Fruit fly (Drosophila melanogaster) whole organism, embryonic: ENCODE measurements around the gene CG14742.

Source experiments
- B-H2 ChIP-seq: fragments of 200-800 bp; sonication (Bioruptor generic); optimal IDR thresholded peaks from 2 replicates; lab custom pipeline; 2018; ENCODE audit warnings: missing biosample characterization, mild to moderate bottlenecking, missing genetic modification characterization
- CG11093 ChIP-seq: fragments of 200-800 bp; sonication (Bioruptor generic); IDR thresholded peaks from 3 replicates; pipeline ENCODE4 v1.3.6; 2022; ENCODE audit warnings: missing biosample characterization, missing genetic modification characterization
- CG1233 ChIP-seq: fragments of 200-800 bp; sonication (Bioruptor generic); optimal IDR thresholded peaks from 4 replicates; lab custom pipeline; 2018; ENCODE audit warnings: missing biosample characterization, mild to moderate bottlenecking, missing genetic modification characterization
- CG14860 ChIP-seq: fragments of 200-800 bp; sonication (Bioruptor generic); IDR thresholded peaks from 3 replicates; pipeline ENCODE4 v1.3.6; 2022; ENCODE audit warnings: missing biosample characterization, missing genetic modification characterization; ENCODE audit not compliant: partially characterized antibody
- CG16813 ChIP-seq: fragments of 200-800 bp; sonication (Bioruptor generic); IDR thresholded peaks from 3 replicates; pipeline ENCODE4 v1.3.6; 2022; ENCODE audit warnings: missing biosample characterization, missing genetic modification characterization; ENCODE audit not compliant: partially characterized antibody
- CG16863 ChIP-seq: fragments of 200-800 bp; sonication (Bioruptor generic); optimal IDR thresholded peaks from 3 replicates; lab custom pipeline; 2016; ENCODE audit warnings: missing biosample characterization, missing genetic modification characterization
- CG18476 ChIP-seq: fragments of 200-800 bp; sonication (Bioruptor generic); optimal IDR thresholded peaks from 2 replicates; lab custom pipeline; 2016; ENCODE audit warnings: missing biosample characterization, mild to moderate bottlenecking, missing genetic modification characterization
- CG18619 ChIP-seq: fragments of 200-800 bp; sonication (Bioruptor generic); optimal IDR thresholded peaks from 3 replicates; lab custom pipeline; 2017; ENCODE audit warnings: missing biosample characterization, mild to moderate bottlenecking, missing genetic modification characterization
- CG18764 ChIP-seq: fragments of 200-800 bp; sonication (Bioruptor generic); optimal IDR thresholded peaks from 3 replicates; lab custom pipeline; 2016; ENCODE audit warnings: missing biosample characterization, missing genetic modification characterization
- CG3065 ChIP-seq: fragments of 200-800 bp; sonication (Bioruptor generic); optimal IDR thresholded peaks from 2 replicates; lab custom pipeline; 2016; ENCODE audit warnings: missing biosample characterization, missing genetic modification characterization
- CG32772 ChIP-seq: fragments of 200-800 bp; sonication (Bioruptor generic); IDR thresholded peaks from 2 replicates; pipeline ENCODE4 v1.3.6; 2022; ENCODE audit warnings: missing biosample characterization, missing genetic modification characterization
- CG3995 ChIP-seq: fragments of 200-800 bp; sonication (Bioruptor generic); optimal IDR thresholded peaks from 3 replicates; lab custom pipeline; 2016; ENCODE audit warnings: missing biosample characterization, missing genetic modification characterization
- CG4360 ChIP-seq: fragments of 200-800 bp; sonication (Bioruptor generic); IDR thresholded peaks from 2 replicates; pipeline ENCODE4 v1.3.6; 2022; ENCODE audit warnings: missing biosample characterization, missing genetic modification characterization
- CG4404 ChIP-seq: fragments of 200-800 bp; sonication (Bioruptor generic); IDR thresholded peaks from 2 replicates; pipeline ENCODE4 v1.3.6; 2022; ENCODE audit warnings: missing biosample characterization, missing genetic modification characterization
- CG4820 ChIP-seq: fragments of 200-800 bp; sonication (Bioruptor generic); optimal IDR thresholded peaks from 3 replicates; lab custom pipeline; 2016; ENCODE audit warnings: missing biosample characterization, missing genetic modification characterization
- CG6683 ChIP-seq: fragments of 200-800 bp; sonication (Bioruptor generic); optimal IDR thresholded peaks from 2 replicates; lab custom pipeline; 2017; ENCODE audit warnings: missing biosample characterization, mild to moderate bottlenecking, missing genetic modification characterization, missing genetic modification reagents
- CG7786 ChIP-seq: fragments of 200-800 bp; sonication (Bioruptor generic); optimal IDR thresholded peaks from 2 replicates; lab custom pipeline; 2016; ENCODE audit warnings: missing biosample characterization, missing genetic modification characterization
- CG9817 ChIP-seq: fragments of 200-800 bp; sonication (Bioruptor generic); optimal IDR thresholded peaks from 2 replicates; lab custom pipeline; 2018; ENCODE audit warnings: missing biosample characterization, mild to moderate bottlenecking, missing genetic modification characterization, moderate library complexity
- Chrac-16 ChIP-seq: fragments of 200-800 bp; sonication (Bioruptor generic); optimal IDR thresholded peaks from 3 replicates; lab custom pipeline; 2016; ENCODE audit warnings: missing biosample characterization, missing genetic modification characterization
- Elba2 ChIP-seq: fragments of 200-800 bp; sonication (Bioruptor generic); optimal IDR thresholded peaks from 3 replicates; lab custom pipeline; 2016; ENCODE audit warnings: missing biosample characterization, missing genetic modification characterization
- Ets97D ChIP-seq: fragments of 200-800 bp; sonication (Bioruptor generic); optimal IDR thresholded peaks from 3 replicates; lab custom pipeline; 2016; ENCODE audit warnings: missing biosample characterization, missing genetic modification characterization
- H15 ChIP-seq: fragments of 200-800 bp; sonication (Bioruptor generic); IDR thresholded peaks from 3 replicates; pipeline ENCODE4 v1.3.6; 2022; ENCODE audit warnings: missing biosample characterization, missing genetic modification characterization
- HLH4C ChIP-seq: fragments of 200-800 bp; sonication (Bioruptor generic); IDR thresholded peaks from 3 replicates; pipeline ENCODE4 v1.3.6; 2022; ENCODE audit warnings: missing biosample characterization, missing genetic modification characterization; ENCODE audit not compliant: partially characterized antibody
- HmgZ ChIP-seq: fragments of 200-800 bp; sonication (Bioruptor generic); optimal IDR thresholded peaks from 2 replicates; lab custom pipeline; 2018; ENCODE audit warnings: missing biosample characterization, mild to moderate bottlenecking, missing genetic modification characterization
- Hr51 ChIP-seq, 2 experiments: fragments of 200-800 bp; sonication (Bioruptor generic); optimal IDR thresholded peaks; 2 replicates in 1 of 2; 3 replicates in 1 of 2; lab custom pipeline; 2016 to 2018; ENCODE audit warnings: missing biosample characterization in 2 of 2, missing genetic modification characterization in 2 of 2, mild to moderate bottlenecking in 1 of 2, moderate library complexity in 1 of 2
- Lhr ChIP-seq: fragments of 200-800 bp; sonication (Bioruptor generic); optimal IDR thresholded peaks from 3 replicates; lab custom pipeline; 2017; ENCODE audit warnings: mild to moderate bottlenecking, missing biosample characterization, missing genetic modification reagents, missing genetic modification characterization
- Oli ChIP-seq: fragments of 200-800 bp; sonication (Bioruptor generic); optimal IDR thresholded peaks from 2 replicates; lab custom pipeline; 2018; ENCODE audit warnings: missing biosample characterization, mild to moderate bottlenecking, missing genetic modification characterization, moderate library complexity
- Ravus ChIP-seq: fragments of 200-800 bp; sonication (Bioruptor generic); IDR thresholded peaks from 2 replicates; pipeline ENCODE4 v1.3.6; 2022; ENCODE audit warnings: missing biosample characterization, missing genetic modification characterization
- Six4 ChIP-seq: fragments of 200-800 bp; sonication (Bioruptor generic); optimal IDR thresholded peaks from 2 replicates; lab custom pipeline; 2016; ENCODE audit warnings: missing biosample characterization, missing genetic modification characterization
- ab ChIP-seq: fragments of 200-800 bp; sonication (Bioruptor generic); optimal IDR thresholded peaks from 2 replicates; lab custom pipeline; 2016; ENCODE audit warnings: missing biosample characterization, missing genetic modification characterization
- ci ChIP-seq: fragments of 200-800 bp; sonication (Bioruptor generic); IDR thresholded peaks from 3 replicates; pipeline ENCODE4 v1.3.6; 2022; ENCODE audit warnings: missing biosample characterization, missing genetic modification characterization
- exex ChIP-seq: fragments of 200-800 bp; sonication (Bioruptor generic); optimal IDR thresholded peaks from 4 replicates; lab custom pipeline; 2018; ENCODE audit warnings: missing biosample characterization, mild to moderate bottlenecking, missing genetic modification characterization, moderate library complexity
- gcm2 ChIP-seq: fragments of 200-800 bp; sonication (Bioruptor generic); optimal IDR thresholded peaks from 2 replicates; lab custom pipeline; 2016; ENCODE audit warnings: missing biosample characterization, missing genetic modification characterization
- gfzf ChIP-seq: fragments of 200-800 bp; sonication (Bioruptor generic); optimal IDR thresholded peaks from 2 replicates; lab custom pipeline; 2016; ENCODE audit warnings: missing biosample characterization, mild to moderate bottlenecking, missing genetic modification characterization, moderate library complexity
- hkb ChIP-seq, 2 experiments: fragments of 200-800 bp in 1 of 2; fragments of >200 bp in 1 of 2; sonication (Bioruptor generic) in 1 of 2; IDR thresholded peaks in 1 of 2; optimal IDR thresholded peaks in 1 of 2; 2 replicates each; pipeline versions ENCODE4 v1.3.6 to Lab custom; 2017 to 2022; ENCODE audit warnings: missing biosample characterization in 1 of 2, missing genetic modification characterization in 1 of 2
- jumu ChIP-seq: fragments of 200-800 bp; sonication (Bioruptor generic); optimal IDR thresholded peaks from 3 replicates; lab custom pipeline; 2016; ENCODE audit warnings: missing biosample characterization, missing genetic modification characterization
- kay ChIP-seq: fragments of 200-800 bp; sonication (Bioruptor generic); optimal IDR thresholded peaks from 2 replicates; lab custom pipeline; 2016; ENCODE audit warnings: missing biosample characterization, missing genetic modification characterization
- knrl ChIP-seq: fragments of 200-800 bp; sonication (Bioruptor generic); IDR thresholded peaks from 3 replicates; pipeline ENCODE4 v1.3.6; 2022; ENCODE audit warnings: missing biosample characterization, missing genetic modification characterization; ENCODE audit not compliant: partially characterized antibody
- org-1 ChIP-seq: fragments of 200-800 bp; sonication (Bioruptor generic); optimal IDR thresholded peaks from 2 replicates; lab custom pipeline; 2017; ENCODE audit warnings: missing biosample characterization, missing genetic modification characterization
- pzg ChIP-seq: fragments of 200-800 bp; sonication (Bioruptor generic); optimal IDR thresholded peaks from 3 replicates; lab custom pipeline; 2018; ENCODE audit warnings: missing biosample characterization, mild to moderate bottlenecking, missing genetic modification characterization, moderate library complexity
- ro ChIP-seq: fragments of 200-800 bp; sonication (Bioruptor generic); IDR thresholded peaks from 2 replicates; pipeline ENCODE4 v1.3.6; 2022; ENCODE audit warnings: missing biosample characterization, missing genetic modification characterization
- run ChIP-seq: fragments of 200-800 bp; sonication (Bioruptor generic); optimal IDR thresholded peaks from 3 replicates; lab custom pipeline; 2018; ENCODE audit warnings: missing biosample characterization, mild to moderate bottlenecking, missing genetic modification characterization
- sens ChIP-seq: fragments of 200-800 bp; sonication (Bioruptor generic); peaks from one replicate; lab custom pipeline; 2016; ENCODE audit warnings: missing biosample characterization, missing genetic modification characterization
- sens-2 ChIP-seq: fragments of 200-800 bp; sonication (Bioruptor generic); IDR thresholded peaks from 2 replicates; pipeline ENCODE4 v1.3.6; 2022; ENCODE audit warnings: missing biosample characterization, missing genetic modification characterization
- seq ChIP-seq: fragments of 200-800 bp; sonication (Bioruptor generic); IDR thresholded peaks from 2 replicates; pipeline ENCODE4 v1.3.6; 2022; ENCODE audit warnings: missing biosample characterization, missing genetic modification characterization
- sna ChIP-seq: fragments of 200-800 bp; sonication (Bioruptor generic); IDR thresholded peaks from 2 replicates; pipeline ENCODE4 v1.3.6; 2022; ENCODE audit warnings: missing biosample characterization, missing genetic modification characterization; ENCODE audit not compliant: partially characterized antibody
- stwl ChIP-seq: fragments of 200-800 bp; sonication (Bioruptor generic); optimal IDR thresholded peaks from 3 replicates; lab custom pipeline; 2018; ENCODE audit warnings: missing biosample characterization, mild to moderate bottlenecking, missing genetic modification characterization, moderate library complexity
- unpg ChIP-seq: fragments of 200-800 bp; sonication (Bioruptor generic); optimal IDR thresholded peaks from 3 replicates; lab custom pipeline; 2018; ENCODE audit warnings: missing biosample characterization, mild to moderate bottlenecking, missing genetic modification characterization, moderate library complexity
- zfh2 ChIP-seq: fragments of 200-800 bp; sonication (Bioruptor generic); optimal IDR thresholded peaks from 2 replicates; lab custom pipeline; 2016; ENCODE audit warnings: missing biosample characterization, missing genetic modification characterization

Gene CG14742

DNA sequence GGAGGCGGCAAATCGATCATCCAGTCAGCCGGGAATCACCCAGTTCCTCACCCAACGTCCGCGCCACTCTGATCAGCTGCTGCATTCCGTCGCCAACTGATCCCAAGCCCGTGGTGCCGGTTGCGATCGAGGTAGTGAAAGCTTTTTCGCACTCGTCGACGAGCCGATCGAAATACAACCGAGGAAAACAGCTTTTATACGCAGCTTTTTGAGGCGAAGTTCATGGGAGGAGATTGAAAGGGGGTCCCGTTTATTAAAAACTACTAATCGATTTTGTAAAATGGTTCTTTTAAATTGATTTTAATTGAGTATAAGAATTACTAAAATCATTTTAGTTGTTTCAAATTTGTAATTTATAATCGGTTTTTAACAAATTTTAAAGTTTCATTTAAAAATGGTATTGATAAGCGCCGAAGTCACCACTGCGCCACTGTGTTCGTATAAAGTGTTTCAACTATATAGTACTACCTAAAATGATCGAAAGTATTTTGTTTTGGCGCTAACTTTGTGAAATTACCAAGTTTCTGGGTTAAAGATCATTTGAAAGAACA lies 7.1 kb downstream of the CG14742 start, which contains the start of gene CG4860 (continued):
- TF ChIP-seq CG16863 (GFP tag; lab: Kevin White, UChicago) (peak; percentile 84), HmgZ (tag; lab: Kevin White, UChicago) (peak; percentile 77), knrl (GFP tag; lab: Robert Waterston, UW) (no peak), CG3995 (GFP tag; lab: Kevin White, UChicago) (peak; percentile 27), CG1233 (GFP tag; lab: Kevin White, UChicago) (peak; percentile 74), ab (GFP tag; lab: Kevin White, UChicago) (peak; percentile 73), CG14860 (no peak), Lhr (GFP tag; lab: Kevin White, UChicago) (no peak), HLH4C (GFP tag; lab: Robert Waterston, UW) (0 out of 3 replicates have a peak, but pooled peaks have one; percentile 6), CG3065 (GFP tag; lab: Kevin White, UChicago) (peak; percentile 66), CG18764 (peak; percentile 75), Hr51 (GFP tag; optimal IDR thresholded peaks at IDR 0.05; lab: Kevin White, UChicago) (peak; percentile 74 to 92), pzg (peak; percentile 5), CG9817 (peak; percentile 92), seq (peak; percentile 77), org-1 (GFP tag; lab: Kevin White, UChicago) (peak; percentile 80), gfzf (GFP tag; lab: Kevin White, UChicago) (no peak), run (tag; lab: Kevin White, UChicago) (peak; percentile 72), CG4404 (GFP tag; lab: Robert Waterston, UW) (0 out of 2 replicates have a peak, but pooled peaks have one; percentile 35), unpg (GFP tag; lab: Kevin White, UChicago) (peak; percentile 93), jumu (GFP tag; lab: Kevin White, UChicago) (peak; percentile 85), ci (GFP tag; lab: Robert Waterston, UW) (peak; percentile 87), Ravus (peak; percentile 40), Chrac-16 (GFP tag; lab: Kevin White, UChicago) (peak; percentile 85), CG18619 (peak; percentile 85), kay (GFP tag; lab: Kevin White, UChicago) (peak; percentile 85), sna (GFP tag; lab: Robert Waterston, UW) (no peak), CG32772 (GFP tag; lab: Robert Waterston, UW) (peak; percentile 68), stwl (tag; lab: Kevin White, UChicago) (no peak), H15 (GFP tag; lab: Robert Waterston, UW) (peak; percentile 84), Oli (tag; lab: Kevin White, UChicago) (peak; percentile 88), hkb (optimal IDR thresholded peaks at IDR 0.05; lab: Kevin White, UChicago) (no peak), hkb (GFP tag; IDR thresholded peaks at IDR 0.05; lab: Robert Waterston, UW) (peak; percentile 90), CG18476 (peak; percentile 77), ro (GFP tag; lab: Robert Waterston, UW) (peak; percentile 67; the same call in 1 of the 2 replicates), Ets97D (GFP tag; lab: Kevin White, UChicago) (peak; percentile 48), Six4 (GFP tag; lab: Kevin White, UChicago) (peak; percentile 81), sens-2 (peak; percentile 62; the same call in 1 of the 2 replicates), gcm2 (GFP tag; lab: Kevin White, UChicago) (peak; percentile 68), CG6683 (GFP tag; lab: Kevin White, UChicago) (no peak), CG4360 (GFP tag; lab: Robert Waterston, UW) (no peak), zfh2 (GFP tag; lab: Kevin White, UChicago) (peak; percentile 93), CG16813 (no peak), sens (peak; percentile 96), CG4820 (GFP tag; lab: Kevin White, UChicago) (peak; percentile 80), B-H2 (peak; percentile 80), exex (tag; lab: Kevin White, UChicago) (peak; percentile 56), CG11093 (GFP tag; lab: Robert Waterston, UW) (peak; percentile 53; the same call in 1 of the 3 replicates), CG7786 (peak; percentile 86), Elba2 (no peak)
